Fruit fly (Drosophila melanogaster): ENCODE data around the gene oxt.

The oxt gene

DNA sequence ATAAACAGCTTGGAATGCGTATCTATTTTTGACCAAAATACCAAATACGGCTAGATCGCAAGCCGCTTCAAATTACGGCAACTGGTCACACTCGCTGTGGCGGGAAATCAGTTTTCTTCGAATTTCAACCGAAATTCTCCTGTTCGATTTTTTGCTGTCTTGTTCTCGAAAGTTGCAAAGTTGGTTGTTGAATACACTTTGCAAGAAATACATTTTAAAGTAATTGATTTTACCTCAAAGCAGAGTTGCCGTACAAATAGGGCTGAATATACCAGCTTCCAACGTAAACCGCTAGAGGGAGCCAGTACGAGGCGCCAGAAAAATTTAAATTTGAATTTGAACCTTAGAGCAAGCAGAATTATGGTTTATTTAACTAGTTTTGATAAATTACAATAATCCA lies 25.4 kb downstream of the oxt start, which contains the start of gene CG9018:
CG9018 (minus strand) TSS at position 43 of the 400 bp plus-strand sequence.
- no peak for TF ChIP-seq lz (GFP tag; optimal IDR thresholded peaks at IDR 0.05)
- TF ChIP-seq CG3919 (GFP tag; optimal IDR thresholded peaks at IDR 0.05): no peak
- no peak for TF ChIP-seq spab (GFP tag; optimal IDR thresholded peaks at IDR 0.05)
- no peak for TF ChIP-seq CG6808 (GFP tag; optimal IDR thresholded peaks at IDR 0.05)
- TF ChIP-seq Ets96B (tag; optimal IDR thresholded peaks at IDR 0.05): no peak
- no peak for TF ChIP-seq CG11762 (GFP tag; optimal IDR thresholded peaks at IDR 0.05; ENCODE audit: insufficient read depth)
- TF ChIP-seq esn (GFP tag; optimal IDR thresholded peaks at IDR 0.05): no peak
- TF ChIP-seq CG4318 (GFP tag; optimal IDR thresholded peaks at IDR 0.05): no peak
- TF ChIP-seq CG6854 (GFP tag; optimal IDR thresholded peaks at IDR 0.05): no peak
- TF ChIP-seq Eip78C (GFP tag): no peak
- TF ChIP-seq acj6 (GFP tag; optimal IDR thresholded peaks at IDR 0.05): no peak
- TF ChIP-seq CG16779 (tag; optimal IDR thresholded peaks at IDR 0.05): no peak
- no peak for TF ChIP-seq Smox (GFP tag; optimal IDR thresholded peaks at IDR 0.05)
- TF ChIP-seq Hr4 (GFP tag; optimal IDR thresholded peaks at IDR 0.05): no peak
- no peak for TF ChIP-seq CG9139 (GFP tag; optimal IDR thresholded peaks at IDR 0.05)
- no peak for TF ChIP-seq CG11294 (GFP tag; IDR thresholded peaks at IDR 0.05)
- TF ChIP-seq topi (GFP tag; optimal IDR thresholded peaks at IDR 0.05): no peak
- no peak for TF ChIP-seq CG7368 (GFP tag; optimal IDR thresholded peaks at IDR 0.05)
- TF ChIP-seq Sox102F (GFP tag; optimal IDR thresholded peaks at IDR 0.05): no peak

DNA sequence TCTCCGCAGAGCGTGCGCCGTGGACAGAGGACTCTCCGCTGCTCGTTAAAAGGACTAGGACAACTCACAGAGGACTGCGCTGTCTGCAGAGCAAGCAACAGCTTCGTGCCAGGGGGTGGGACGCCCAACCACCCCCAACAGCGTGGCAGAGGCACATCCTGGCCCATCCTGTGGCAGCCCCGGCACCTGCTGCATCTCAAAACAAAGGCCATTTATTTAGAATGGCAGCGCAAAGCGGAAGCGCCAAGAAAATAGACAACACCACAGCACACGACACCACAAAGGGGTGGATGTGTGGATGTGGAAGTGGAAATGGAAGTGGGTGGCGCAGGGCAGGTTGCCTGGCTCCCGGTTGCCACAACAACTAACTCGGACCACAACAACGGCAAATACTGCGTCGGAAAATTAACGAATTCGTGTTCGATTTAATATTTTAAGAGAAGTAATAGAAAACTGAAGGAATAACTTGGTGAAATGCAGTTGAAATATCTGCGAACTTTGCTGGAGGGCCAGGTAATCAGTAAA lies 33.2 kb downstream of the oxt start, which contains the start of gene Oseg2:
Oseg2 (plus strand) TSS at position 475 of the 525 bp plus-strand sequence.
- TF ChIP-seq net (GFP tag; optimal IDR thresholded peaks at IDR 0.05): no peak
- no peak for TF ChIP-seq CG9139 (GFP tag; optimal IDR thresholded peaks at IDR 0.05)
- TF ChIP-seq Hr39 (GFP tag; optimal IDR thresholded peaks at IDR 0.05): no peak
- no peak for TF ChIP-seq CG10669 (GFP tag; optimal IDR thresholded peaks at IDR 0.05)
- peak; percentile 53 for TF ChIP-seq CG7368 (GFP tag; optimal IDR thresholded peaks at IDR 0.05)
- peak; percentile 45 for TF ChIP-seq Eip78C (GFP tag)

DNA sequence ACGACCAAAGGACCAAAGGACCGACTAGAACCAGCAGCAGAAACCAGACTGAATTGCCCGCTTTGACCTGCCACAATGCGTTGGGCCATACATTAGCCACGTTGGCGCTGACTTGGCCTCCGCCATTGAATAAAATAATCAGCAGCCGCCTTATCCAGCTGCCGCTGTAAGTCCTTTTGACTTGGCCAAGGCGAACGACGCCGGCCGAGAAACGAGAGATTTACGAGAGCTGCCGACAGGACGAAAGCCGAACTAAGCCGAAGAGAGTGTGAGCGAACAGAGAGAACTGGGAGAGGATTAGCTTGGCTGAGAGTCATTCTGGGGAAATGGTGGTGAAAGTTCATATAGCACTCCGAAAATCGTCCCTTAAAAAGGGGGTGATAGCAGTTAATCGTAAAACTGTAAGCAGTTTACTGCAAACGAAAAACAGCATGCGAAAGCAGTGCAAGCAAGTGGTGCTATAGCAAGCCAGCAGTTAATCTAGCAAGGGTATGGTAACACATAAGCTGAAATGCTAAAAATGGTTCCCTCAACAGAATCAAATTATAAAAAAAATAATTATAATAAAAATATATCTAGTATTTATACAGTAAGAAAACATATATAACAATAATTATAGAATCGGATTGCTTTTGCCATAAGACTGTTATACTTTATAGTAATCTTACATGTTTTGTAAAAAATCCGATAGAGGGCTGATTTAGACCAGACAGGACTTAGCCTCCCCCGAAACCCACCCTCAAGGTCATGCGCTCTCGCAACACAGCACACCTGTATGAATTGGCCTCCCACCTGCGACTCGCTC lies 33.9 kb downstream of the oxt start:
- TF ChIP-seq cyc (GFP tag; optimal IDR thresholded peaks at IDR 0.05) (no peak), ss (GFP tag; optimal IDR thresholded peaks at IDR 0.05) (no peak), CG11762 (GFP tag; optimal IDR thresholded peaks at IDR 0.05; ENCODE audit: insufficient read depth) (no peak), Sox15 (GFP tag; optimal IDR thresholded peaks at IDR 0.05) (no peak), fd85E (GFP tag; optimal IDR thresholded peaks at IDR 0.05) (no peak), lz (GFP tag; optimal IDR thresholded peaks at IDR 0.05) (no peak), CG6808 (GFP tag; optimal IDR thresholded peaks at IDR 0.05) (no peak), CG6792 (GFP tag; optimal IDR thresholded peaks at IDR 0.05) (no peak), CG31627 (GFP tag; optimal IDR thresholded peaks at IDR 0.05) (no peak), CG8319 (GFP tag; optimal IDR thresholded peaks at IDR 0.05) (no peak), CG10631 (GFP tag; optimal IDR thresholded peaks at IDR 0.05) (no peak), Sox102F (GFP tag; optimal IDR thresholded peaks at IDR 0.05) (no peak), topi (GFP tag; optimal IDR thresholded peaks at IDR 0.05) (no peak), dac (GFP tag; optimal IDR thresholded peaks at IDR 0.05) (no peak), CG1621 (tag; optimal IDR thresholded peaks at IDR 0.05) (no peak)

DNA sequence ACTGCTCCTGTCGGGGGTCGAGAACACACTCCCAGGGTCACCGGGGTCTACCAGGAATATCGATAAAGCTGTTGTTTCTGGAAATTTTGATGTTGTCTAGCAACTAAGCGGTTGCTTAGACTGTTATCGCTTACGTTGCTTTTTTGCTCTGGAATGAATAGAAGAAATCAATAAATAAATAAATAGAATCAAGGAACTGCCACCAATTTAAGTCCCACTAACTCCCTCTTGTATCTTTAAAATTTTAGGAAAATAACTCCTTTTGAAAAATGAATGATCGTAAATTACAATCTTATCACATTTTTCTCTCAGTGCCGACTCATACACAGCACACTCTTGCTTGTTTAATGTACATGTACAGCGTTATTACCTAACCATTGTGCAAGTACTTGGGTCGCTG lies 50.1 kb downstream of the oxt start, which contains the start of gene CG15878:
CG15878 (minus strand) TSS at position 101 of the 400 bp plus-strand sequence.
- TF ChIP-seq spab (GFP tag; optimal IDR thresholded peaks at IDR 0.05) (no peak), Hr4 (GFP tag; optimal IDR thresholded peaks at IDR 0.05) (no peak), pdm3 (GFP tag; optimal IDR thresholded peaks at IDR 0.05) (no peak), Lpt (GFP tag; optimal IDR thresholded peaks at IDR 0.05) (no peak), eg (GFP tag; IDR thresholded peaks at IDR 0.05) (no peak)
